Worm (Caenorhabditis elegans) whole organism, L3 larva: Measurements from ENCODE around the gene srg-50.

ENCODE experiments used
- R02D3.7 ChIP-seq: fragments of 150-350 bp; optimal IDR thresholded peaks from 2 replicates; lab custom pipeline; 2014; ENCODE audit warnings: missing biosample characterization, missing genetic modification characterization
- ZK546.5 ChIP-seq: sonication (generic microtip); optimal IDR thresholded peaks from 2 replicates; lab custom pipeline; 2017; ENCODE audit warnings: missing biosample characterization, missing genetic modification characterization
- aly-2 ChIP-seq: fragments of 150-350 bp; optimal IDR thresholded peaks from 2 replicates; lab custom pipeline; 2014; ENCODE audit warnings: missing biosample characterization, missing genetic modification characterization
- ama-1 ChIP-seq: fragments of 150-350 bp; optimal IDR thresholded peaks from 2 replicates; lab custom pipeline; 2018
- ceh-16 ChIP-seq: sonication (generic microtip); optimal IDR thresholded peaks from 2 replicates; lab custom pipeline; 2017; ENCODE audit warnings: missing biosample characterization, missing genetic modification characterization
- ceh-28 ChIP-seq: fragments of 150-350 bp; optimal IDR thresholded peaks from 2 replicates; lab custom pipeline; 2014; ENCODE audit warnings: missing biosample characterization, missing genetic modification reagents, missing genetic modification characterization
- ceh-82 ChIP-seq: fragments of 150-350 bp; optimal IDR thresholded peaks from 2 replicates; lab custom pipeline; 2014; ENCODE audit warnings: missing biosample characterization, missing genetic modification characterization
- ceh-9 ChIP-seq: sonication (generic microtip); optimal IDR thresholded peaks from 2 replicates; lab custom pipeline; 2018; ENCODE audit warnings: missing biosample characterization, missing genetic modification characterization
- daf-12 ChIP-seq: fragments of 150-350 bp; optimal IDR thresholded peaks from 2 replicates; lab custom pipeline; 2014; ENCODE audit warnings: missing biosample characterization, missing genetic modification reagents, missing genetic modification characterization
- egl-27 ChIP-seq: sonication (generic microtip); optimal IDR thresholded peaks from 4 replicates; lab custom pipeline; 2017; ENCODE audit warnings: missing biosample characterization, missing genetic modification reagents, missing genetic modification characterization
- egl-5 ChIP-seq: fragments of 150-350 bp; optimal IDR thresholded peaks from 2 replicates; lab custom pipeline; 2017; ENCODE audit warnings: missing biosample characterization, missing genetic modification reagents, missing genetic modification characterization, inconsistent platforms
- elt-1 ChIP-seq: fragments of 150-350 bp; optimal IDR thresholded peaks from 2 replicates; lab custom pipeline; 2014; ENCODE audit warnings: missing biosample characterization, missing genetic modification characterization
- elt-2 ChIP-seq: sonication (generic microtip); optimal IDR thresholded peaks from 2 replicates; lab custom pipeline; 2016; ENCODE audit warnings: missing genetic modification reagents, mild to moderate bottlenecking, missing genetic modification characterization, missing compliant biosample characterization
- elt-3 ChIP-seq, 3 experiments: fragments of 150-350 bp in 1 of 3; sonication (generic microtip) in 2 of 3; optimal IDR thresholded peaks; 2 replicates in 2 of 3; 4 replicates in 1 of 3; lab custom pipeline; 2014 to 2017; ENCODE audit warnings: missing biosample characterization in 3 of 3, missing genetic modification characterization in 3 of 3
- eor-1 ChIP-seq, 2 experiments: fragments of 150-350 bp; optimal IDR thresholded peaks; 2 replicates each; lab custom pipeline; 2014 to 2018; ENCODE audit warnings: missing biosample characterization in 2 of 2, missing genetic modification characterization in 2 of 2
- fkh-10 ChIP-seq: sonication (generic microtip); optimal IDR thresholded peaks from 2 replicates; lab custom pipeline; 2017; ENCODE audit warnings: missing biosample characterization, missing genetic modification reagents, missing genetic modification characterization
- fkh-2 ChIP-seq: fragments of 150-350 bp; optimal IDR thresholded peaks from 2 replicates; lab custom pipeline; 2014; ENCODE audit warnings: missing biosample characterization, missing genetic modification reagents, missing genetic modification characterization
- fos-1 ChIP-seq: fragments of 150-350 bp; optimal IDR thresholded peaks from 2 replicates; lab custom pipeline; 2014; ENCODE audit warnings: missing biosample characterization, missing genetic modification characterization
- hmg-11 ChIP-seq: sonication (generic microtip); optimal IDR thresholded peaks from 2 replicates; lab custom pipeline; 2016; ENCODE audit warnings: missing genetic modification characterization, missing compliant biosample characterization
- jun-1 ChIP-seq: fragments of 150-350 bp; optimal IDR thresholded peaks from 2 replicates; lab custom pipeline; 2014; ENCODE audit warnings: missing biosample characterization, missing genetic modification reagents, missing genetic modification characterization
- lin-15B ChIP-seq: fragments of 150-350 bp; optimal IDR thresholded peaks from 2 replicates; lab custom pipeline; 2014; ENCODE audit warnings: missing biosample characterization, missing genetic modification characterization
- lin-39 ChIP-seq: fragments of 150-350 bp; optimal IDR thresholded peaks from 2 replicates; lab custom pipeline; 2018; ENCODE audit warnings: missing biosample characterization, missing genetic modification reagents, missing genetic modification characterization
- lsy-12 ChIP-seq: sonication (generic microtip); optimal IDR thresholded peaks from 2 replicates; lab custom pipeline; 2016; ENCODE audit warnings: mild to moderate bottlenecking, missing genetic modification characterization, missing compliant biosample characterization
- mdl-1 ChIP-seq: fragments of 150-350 bp; optimal IDR thresholded peaks from 2 replicates; lab custom pipeline; 2014; ENCODE audit warnings: missing biosample characterization, missing genetic modification characterization
- mml-1 ChIP-seq: fragments of 150-350 bp; sonication (generic microtip); optimal IDR thresholded peaks from 3 replicates; lab custom pipeline; 2014; ENCODE audit warnings: missing biosample characterization, missing genetic modification characterization
- nfya-1 ChIP-seq: sonication (generic microtip); optimal IDR thresholded peaks from 2 replicates; lab custom pipeline; 2017; ENCODE audit warnings: missing genetic modification characterization, mild to moderate bottlenecking, missing compliant biosample characterization, antibody characterized with exemption, moderate library complexity; ENCODE audit not compliant: insufficient read depth
- nhr-11 ChIP-seq: fragments of 150-350 bp; optimal IDR thresholded peaks from 2 replicates; lab custom pipeline; 2014; ENCODE audit warnings: missing biosample characterization, missing genetic modification characterization
- nhr-12 ChIP-seq: fragments of 150-350 bp; optimal IDR thresholded peaks from 2 replicates; lab custom pipeline; 2014; ENCODE audit warnings: missing biosample characterization, missing genetic modification characterization
- nhr-23 ChIP-seq: fragments of 150-350 bp; optimal IDR thresholded peaks from 2 replicates; lab custom pipeline; 2014; ENCODE audit warnings: missing biosample characterization, missing genetic modification reagents, missing genetic modification characterization
- nhr-237 ChIP-seq: fragments of 150-350 bp; optimal IDR thresholded peaks from 2 replicates; lab custom pipeline; 2014; ENCODE audit warnings: missing biosample characterization, missing genetic modification characterization
- nhr-25 ChIP-seq: sonication (generic microtip); optimal IDR thresholded peaks from 2 replicates; lab custom pipeline; 2017; ENCODE audit warnings: missing biosample characterization, missing genetic modification characterization
- nhr-28 ChIP-seq: fragments of 150-350 bp; optimal IDR thresholded peaks from 2 replicates; lab custom pipeline; 2014; ENCODE audit warnings: missing biosample characterization, missing genetic modification characterization
- nhr-43 ChIP-seq: sonication (generic microtip); optimal IDR thresholded peaks from 2 replicates; lab custom pipeline; 2016; ENCODE audit warnings: mild to moderate bottlenecking, missing genetic modification characterization, missing compliant biosample characterization; ENCODE audit not compliant: poor library complexity, severe bottlenecking
- nhr-67 ChIP-seq: fragments of 150-350 bp; optimal IDR thresholded peaks from 2 replicates; lab custom pipeline; 2014; ENCODE audit warnings: missing biosample characterization, missing genetic modification characterization
- nhr-76 ChIP-seq: fragments of 150-350 bp; sonication (generic microtip); optimal IDR thresholded peaks from 5 replicates; lab custom pipeline; 2014; ENCODE audit warnings: missing biosample characterization, missing genetic modification characterization
- nhr-77 ChIP-seq: fragments of 150-350 bp; optimal IDR thresholded peaks from 2 replicates; lab custom pipeline; 2014; ENCODE audit warnings: missing biosample characterization, missing genetic modification characterization
- pha-4 ChIP-seq: fragments of 150-350 bp; optimal IDR thresholded peaks from 2 replicates; lab custom pipeline; 2014; ENCODE audit warnings: missing biosample characterization, missing genetic modification reagents, missing genetic modification characterization
- pqm-1 ChIP-seq: fragments of 150-350 bp; optimal IDR thresholded peaks from 2 replicates; lab custom pipeline; 2017; ENCODE audit warnings: missing biosample characterization, missing genetic modification characterization, inconsistent platforms
- sea-2 ChIP-seq: fragments of 150-350 bp; sonication (generic microtip); optimal IDR thresholded peaks from 4 replicates; lab custom pipeline; 2014; ENCODE audit warnings: missing biosample characterization, missing genetic modification reagents, missing genetic modification characterization
- skn-1 ChIP-seq: fragments of 150-350 bp; optimal IDR thresholded peaks from 2 replicates; lab custom pipeline; 2014; ENCODE audit warnings: missing biosample characterization, missing genetic modification characterization
- snpc-4 ChIP-seq: fragments of 150-350 bp; optimal IDR thresholded peaks from 2 replicates; lab custom pipeline; 2014; ENCODE audit warnings: missing biosample characterization, missing genetic modification characterization
- tbx-2 ChIP-seq: sonication (generic microtip); optimal IDR thresholded peaks from 2 replicates; lab custom pipeline; 2016; ENCODE audit warnings: mild to moderate bottlenecking, missing genetic modification characterization, missing compliant biosample characterization
- unc-39 ChIP-seq: sonication (generic microtip); optimal IDR thresholded peaks from 4 replicates; lab custom pipeline; 2017; ENCODE audit warnings: missing biosample characterization, missing genetic modification characterization
- unc-62 ChIP-seq: fragments of 150-350 bp; sonication (generic microtip); optimal IDR thresholded peaks from 4 replicates; lab custom pipeline; 2014; ENCODE audit warnings: missing biosample characterization, missing genetic modification reagents, missing genetic modification characterization
- zag-1 ChIP-seq: fragments of 150-350 bp; optimal IDR thresholded peaks from 2 replicates; lab custom pipeline; 2014; ENCODE audit warnings: missing biosample characterization, missing genetic modification characterization
- ztf-11 ChIP-seq: fragments of 150-350 bp; optimal IDR thresholded peaks from 2 replicates; lab custom pipeline; 2014; ENCODE audit warnings: missing biosample characterization, missing genetic modification characterization
- ztf-4 ChIP-seq: fragments of 150-350 bp; optimal IDR thresholded peaks from 2 replicates; lab custom pipeline; 2014; ENCODE audit warnings: missing biosample characterization, missing genetic modification characterization

The srg-50 gene

ce11 chrIV:7084632-7085160 lies 9.7 kb upstream of the srg-50 start, which contains the start of gene rps-4:
rps-4 (minus strand) TSS chrIV:7084682.
- TF ChIP-seq pqm-1 (tag; lab: Kevin White, UChicago) (peak; percentile 90), tbx-2 (tag; lab: Kevin White, UChicago) (peak; percentile 46), nhr-11 (tag; lab: Kevin White, UChicago) (no peak), unc-62 (GFP tag; lab: Kevin White, UChicago) (peak; percentile 14), nhr-67 (tag; lab: Kevin White, UChicago) (no peak), nhr-76 (tag; lab: Kevin White, UChicago) (no peak), unc-39 (tag; lab: Kevin White, UChicago) (no peak), ceh-16 (no peak), lsy-12 (tag; lab: Kevin White, UChicago) (peak; percentile 77), elt-1 (tag; lab: Kevin White, UChicago) (peak; percentile 24), sea-2 (GFP tag; lab: Kevin White, UChicago) (no peak), nhr-43 (tag; lab: Kevin White, UChicago) (peak; percentile 75), fkh-10 (GFP tag; lab: Kevin White, UChicago) (peak; percentile 75), ztf-4 (tag; lab: Kevin White, UChicago) (no peak), mml-1 (no peak), fkh-2 (tag; lab: Kevin White, UChicago) (no peak), ceh-9 (tag; lab: Kevin White, UChicago) (no peak), daf-12 (no peak), eor-1 (tag; optimal IDR thresholded peaks at IDR 0.05; lab: Kevin White, UChicago) (no peak), ceh-82 (tag; lab: Kevin White, UChicago) (peak; percentile 22), nhr-28 (tag; lab: Kevin White, UChicago) (no peak), pha-4 (peak; percentile 96), lin-39 (tag; lab: Kevin White, UChicago) (peak; percentile 86), nhr-25 (tag; lab: Kevin White, UChicago) (peak; percentile 91), snpc-4 (peak; percentile 81), ZK546.5 (no peak), jun-1 (tag; lab: Kevin White, UChicago) (peak; percentile 78), elt-3 (tag; optimal IDR thresholded peaks at IDR 0.05; lab: Kevin White, UChicago) (no peak), nhr-23 (tag; lab: Kevin White, UChicago) (peak; percentile 88), lin-15B (tag; lab: Kevin White, UChicago) (peak; percentile 100), nhr-237 (tag; lab: Kevin White, UChicago) (no peak), ztf-11 (tag; lab: Kevin White, UChicago) (no peak), ceh-28 (peak; percentile 67), ama-1 (peak; percentile 35), R02D3.7 (tag; lab: Kevin White, UChicago) (peak; percentile 77), egl-27 (tag; lab: Kevin White, UChicago) (peak; percentile 75), egl-5 (peak; percentile 47), nhr-12 (tag; lab: Kevin White, UChicago) (no peak), fos-1 (peak; percentile 40), mdl-1 (tag; lab: Kevin White, UChicago) (no peak), hmg-11 (tag; lab: Kevin White, UChicago) (peak; percentile 85), nfya-1 (tag; lab: Kevin White, UChicago) (peak; percentile 94), zag-1 (no peak), elt-2 (tag; lab: Kevin White, UChicago) (peak; percentile 81), aly-2 (tag; lab: Kevin White, UChicago) (no peak), skn-1 (peak; percentile 82), nhr-77 (tag; lab: Kevin White, UChicago) (no peak)
